Worm (Caenorhabditis elegans): ENCODE data around the gene T24E12.11.

The T24E12.11 gene

DNA sequence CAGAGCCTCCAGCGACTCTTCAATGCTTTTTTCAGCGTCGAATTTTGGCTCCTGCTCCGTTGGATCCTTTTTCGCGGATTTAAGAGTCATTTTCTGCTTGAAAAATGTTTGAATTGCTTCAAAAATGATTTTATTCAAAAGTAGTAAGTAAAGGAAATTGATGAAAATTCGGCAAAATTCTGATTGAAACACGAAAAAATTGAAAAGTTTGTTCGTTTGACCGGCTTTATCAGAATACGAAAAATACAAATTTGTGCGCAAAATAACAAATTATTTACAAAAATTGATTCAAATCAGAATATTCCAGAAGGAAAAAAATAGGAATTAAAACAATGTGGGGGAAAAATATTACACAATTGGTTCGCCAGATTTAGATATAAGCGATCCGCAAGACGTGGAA lies 27.6 kb upstream of the T24E12.11 start, which contains the start of gene F54D10.4:
F54D10.4 (minus strand) TSS at position 101 of the 400 bp plus-strand sequence.
- TF ChIP-seq elt-1 (tag; optimal IDR thresholded peaks at IDR 0.05) = no peak
- TF ChIP-seq ceh-16 (tag; optimal IDR thresholded peaks at IDR 0.05) = no peak
- no peak for TF ChIP-seq ceh-82 (tag; optimal IDR thresholded peaks at IDR 0.05)
- TF ChIP-seq elt-3 (tag; optimal IDR thresholded peaks at IDR 0.05) = no peak
- no peak for TF ChIP-seq ama-1 (optimal IDR thresholded peaks at IDR 0.05)
- no peak for TF ChIP-seq sea-2 (GFP tag; optimal IDR thresholded peaks at IDR 0.05)
- TF ChIP-seq nhr-28 (tag; optimal IDR thresholded peaks at IDR 0.05) = no peak

DNA sequence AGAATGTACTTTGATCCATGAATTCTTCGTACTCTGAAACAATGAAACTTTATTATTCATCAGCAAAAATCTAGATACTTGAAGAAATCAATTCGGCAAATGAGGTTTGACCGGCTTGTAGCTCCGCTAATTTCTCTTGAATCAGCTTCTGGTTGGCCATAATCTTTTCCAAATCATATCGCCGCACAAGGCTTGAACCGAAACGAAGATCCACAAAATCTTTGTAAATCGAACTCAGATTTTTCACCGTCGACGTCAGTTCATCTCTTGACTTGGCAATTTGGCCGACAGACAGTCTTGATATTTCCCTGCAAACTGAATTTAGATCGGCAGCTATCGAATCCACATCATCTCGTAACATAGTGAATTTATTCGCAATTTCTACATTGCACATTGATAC lies 26.2 kb upstream of the T24E12.11 start:
- TF ChIP-seq nfya-1 (tag; optimal IDR thresholded peaks at IDR 0.05; ENCODE audit: insufficient read depth) (no peak), eor-1 (tag; optimal IDR thresholded peaks at IDR 0.05) (no peak), nhr-67 (tag; optimal IDR thresholded peaks at IDR 0.05) (no peak), egl-5 (tag; optimal IDR thresholded peaks at IDR 0.05) (no peak), fkh-2 (tag; optimal IDR thresholded peaks at IDR 0.05) (no peak), fos-1 (tag; optimal IDR thresholded peaks at IDR 0.05) (no peak), ceh-82 (tag; optimal IDR thresholded peaks at IDR 0.05) (no peak), snpc-4 (tag; optimal IDR thresholded peaks at IDR 0.05) (no peak), ceh-28 (tag; optimal IDR thresholded peaks at IDR 0.05) (no peak), lin-39 (tag; optimal IDR thresholded peaks at IDR 0.05) (no peak), ceh-16 (tag; optimal IDR thresholded peaks at IDR 0.05) (no peak)

DNA sequence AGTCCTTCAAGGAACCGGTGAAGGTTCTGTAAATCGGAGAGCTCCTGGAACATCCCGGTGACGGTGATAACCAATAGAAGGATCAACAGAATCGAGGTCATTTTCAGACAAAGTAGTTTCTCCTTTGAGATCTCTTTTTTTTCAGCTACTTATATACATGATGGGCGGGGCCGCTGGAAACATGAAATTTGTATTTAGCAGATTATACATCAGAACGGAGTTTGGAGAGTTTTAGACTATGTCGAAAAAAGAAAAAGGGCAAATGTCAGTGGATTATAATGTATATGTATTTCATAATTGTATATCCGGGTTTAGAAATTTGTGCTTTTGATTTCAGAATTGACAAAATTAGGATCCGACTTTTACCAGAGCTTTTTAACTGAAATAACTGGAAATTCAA lies 23.9 kb upstream of the T24E12.11 start, which contains the start of gene ins-32:
ins-32 (minus strand) TSS at position 101 of the 400 bp plus-strand sequence.
- TF ChIP-seq R02D3.7 (tag; optimal IDR thresholded peaks at IDR 0.05) (no peak), fkh-2 (tag; optimal IDR thresholded peaks at IDR 0.05) (no peak), nhr-25 (tag; optimal IDR thresholded peaks at IDR 0.05) (no peak), nhr-43 (tag; optimal IDR thresholded peaks at IDR 0.05; ENCODE audit: poor library complexity, severe bottlenecking) (no peak), sea-2 (GFP tag; optimal IDR thresholded peaks at IDR 0.05) (no peak), aly-2 (tag; optimal IDR thresholded peaks at IDR 0.05) (no peak), elt-3 (tag; optimal IDR thresholded peaks at IDR 0.05) (no peak), nhr-77 (tag; optimal IDR thresholded peaks at IDR 0.05) (no peak), ama-1 (optimal IDR thresholded peaks at IDR 0.05) (no peak), elt-2 (tag; optimal IDR thresholded peaks at IDR 0.05) (no peak), pqm-1 (tag; optimal IDR thresholded peaks at IDR 0.05) (no peak), nhr-76 (tag; optimal IDR thresholded peaks at IDR 0.05) (no peak), nhr-28 (tag; optimal IDR thresholded peaks at IDR 0.05) (no peak), ceh-82 (tag; optimal IDR thresholded peaks at IDR 0.05) (no peak), ceh-9 (tag; optimal IDR thresholded peaks at IDR 0.05) (no peak), ceh-28 (tag; optimal IDR thresholded peaks at IDR 0.05) (no peak)

DNA sequence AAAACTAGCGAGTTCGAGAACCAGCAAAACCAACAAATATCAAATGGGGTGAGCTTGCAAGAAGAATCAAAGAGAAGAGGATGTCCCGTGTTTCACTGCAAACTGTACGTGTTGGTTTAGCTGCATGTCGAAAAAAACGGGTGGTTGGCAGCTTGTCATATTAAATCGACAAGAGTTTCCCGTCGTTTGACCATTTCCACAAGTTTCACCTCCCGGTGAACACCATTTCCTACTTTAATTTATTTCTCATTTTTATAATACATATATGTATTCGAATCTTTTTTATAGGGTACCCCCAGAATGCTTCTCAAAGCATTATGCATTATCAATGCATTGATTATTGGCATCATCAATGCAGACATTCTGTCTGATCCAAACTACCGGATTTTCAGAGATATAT lies 16.0 kb upstream of the T24E12.11 start, which contains the start of gene Y8A9A.2:
Y8A9A.2 (plus strand) TSS at position 301 of the 400 bp plus-strand sequence.
- no peak for TF ChIP-seq nhr-25 (tag; optimal IDR thresholded peaks at IDR 0.05)
- no peak for TF ChIP-seq unc-62 (GFP tag; optimal IDR thresholded peaks at IDR 0.05)
- TF ChIP-seq fkh-2 (tag; optimal IDR thresholded peaks at IDR 0.05) = no peak
- no peak for TF ChIP-seq zag-1 (tag; optimal IDR thresholded peaks at IDR 0.05)
- no peak for TF ChIP-seq hmg-11 (tag; optimal IDR thresholded peaks at IDR 0.05)
- TF ChIP-seq ceh-28 (tag; optimal IDR thresholded peaks at IDR 0.05) = no peak
- TF ChIP-seq elt-1 (tag; optimal IDR thresholded peaks at IDR 0.05) = no peak

DNA sequence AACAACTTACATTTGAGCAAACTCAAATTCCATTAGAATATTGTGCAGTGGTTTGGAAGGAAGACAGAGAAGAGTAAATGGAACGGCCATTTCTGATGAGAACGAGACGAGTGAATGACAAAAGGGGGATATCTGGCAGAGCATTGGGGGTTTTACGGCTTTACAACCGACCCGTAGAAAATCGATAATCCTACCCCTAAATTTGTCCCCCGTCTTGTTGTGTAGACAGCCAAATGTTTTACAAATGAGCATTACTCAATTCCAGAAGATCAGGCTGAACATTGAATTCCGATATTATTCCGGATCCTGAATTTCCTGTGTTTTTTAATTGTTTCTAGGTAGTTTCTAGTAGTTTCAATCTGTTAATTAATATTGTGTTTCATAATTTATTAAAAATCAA lies 14.0 kb upstream of the T24E12.11 start, which contains the start of gene fbxb-99:
fbxb-99 (minus strand) TSS at position 101 of the 400 bp plus-strand sequence.
- TF ChIP-seq nhr-67 (tag; optimal IDR thresholded peaks at IDR 0.05) = no peak
- no peak for TF ChIP-seq pqm-1 (tag; optimal IDR thresholded peaks at IDR 0.05)
- TF ChIP-seq fos-1 (tag; optimal IDR thresholded peaks at IDR 0.05) = no peak
- TF ChIP-seq elt-1 (tag; optimal IDR thresholded peaks at IDR 0.05) = no peak
- no peak for TF ChIP-seq egl-27 (tag; optimal IDR thresholded peaks at IDR 0.05)
- no peak for TF ChIP-seq lin-15B (tag; optimal IDR thresholded peaks at IDR 0.05)
- no peak for TF ChIP-seq ztf-11 (tag; optimal IDR thresholded peaks at IDR 0.05)

DNA sequence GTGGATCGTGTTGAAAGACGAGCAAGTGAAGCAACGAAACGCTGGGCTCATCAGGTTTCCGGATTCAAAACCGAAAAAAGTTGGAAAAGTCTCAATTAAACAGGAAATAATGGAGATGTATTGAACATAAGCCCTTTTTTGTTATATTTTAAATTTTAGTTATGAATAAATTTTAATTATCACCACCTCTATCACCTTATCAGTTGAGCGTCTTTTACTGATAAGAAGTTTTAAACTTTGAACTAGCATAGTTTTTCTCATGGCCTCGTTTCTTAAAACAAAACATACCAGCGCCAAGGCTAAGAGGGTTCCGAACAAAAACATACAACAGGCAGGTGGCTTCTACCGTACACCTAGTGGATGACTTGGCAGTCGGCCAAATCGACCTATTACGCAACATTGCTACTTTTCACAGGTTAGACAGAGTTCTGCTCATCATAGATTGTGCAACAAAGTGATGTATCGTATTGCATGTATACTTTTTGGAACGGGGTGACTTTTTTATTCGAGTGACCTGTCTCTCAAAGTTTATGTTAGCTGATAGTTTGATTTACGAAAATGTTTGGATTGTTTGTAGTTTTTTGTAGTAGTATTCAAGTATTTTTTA lies 9.1 kb upstream of the T24E12.11 start:
- no peak for TF ChIP-seq skn-1 (tag; optimal IDR thresholded peaks at IDR 0.05)
- TF ChIP-seq mdl-1 (tag; optimal IDR thresholded peaks at IDR 0.05) = no peak
- TF ChIP-seq nhr-237 (tag; optimal IDR thresholded peaks at IDR 0.05) = no peak
- TF ChIP-seq lin-15B (tag; optimal IDR thresholded peaks at IDR 0.05) = no peak
- TF ChIP-seq ztf-4 (tag; optimal IDR thresholded peaks at IDR 0.05) = no peak
- no peak for TF ChIP-seq zag-1 (tag; optimal IDR thresholded peaks at IDR 0.05)
- TF ChIP-seq nhr-28 (tag; optimal IDR thresholded peaks at IDR 0.05) = no peak
- no peak for TF ChIP-seq elt-3 (tag; optimal IDR thresholded peaks at IDR 0.05)
- TF ChIP-seq ama-1 (optimal IDR thresholded peaks at IDR 0.05) = no peak
- peak; percentile 58 for TF ChIP-seq elt-2 (tag; optimal IDR thresholded peaks at IDR 0.05)
- TF ChIP-seq daf-12 (tag; optimal IDR thresholded peaks at IDR 0.05) = no peak
- TF ChIP-seq pqm-1 (tag; optimal IDR thresholded peaks at IDR 0.05) = peak; percentile 7

All from whole organism, L3 larva.